Worm (Caenorhabditis elegans) whole organism, midembryonic: ENCODE measurements around the gene C56E6.2.

Source experiments
- T22C8.4 ChIP-seq: fragments of 200-800 bp; sonication (Bioruptor generic); IDR thresholded peaks from 2 replicates; pipeline ENCODE4 v1.3.6; 2022; ENCODE audit warnings: missing genetic modification characterization, missing compliant biosample characterization
- cog-1 ChIP-seq: sonication (generic microtip); optimal IDR thresholded peaks from 2 replicates; lab custom pipeline; 2016; ENCODE audit warnings: missing genetic modification characterization, missing compliant biosample characterization
- flt-1 ChIP-seq: fragments of 200-800 bp; sonication (Bioruptor generic); IDR thresholded peaks from 2 replicates; pipeline ENCODE4 v1.3.6; 2022; ENCODE audit warnings: missing genetic modification characterization, missing compliant biosample characterization
- klf-2 ChIP-seq: fragments of 200-800 bp; sonication (Bioruptor generic); conservative IDR thresholded peaks from 2 replicates; pipeline ENCODE4 v1.3.6; 2022; ENCODE audit warnings: missing genetic modification reagents, missing genetic modification characterization, missing compliant biosample characterization
- med-1 ChIP-seq: sonication (generic microtip); optimal IDR thresholded peaks from 2 replicates; lab custom pipeline; 2017; ENCODE audit warnings: missing genetic modification characterization, mild to moderate bottlenecking, missing compliant biosample characterization, antibody characterized with exemption, missing genetic modification reagents; ENCODE audit not compliant: insufficient read depth
- ref-1 ChIP-seq: fragments of 200-800 bp; sonication (Bioruptor generic); conservative IDR thresholded peaks from 2 replicates; pipeline ENCODE4 v1.3.6; 2022; ENCODE audit warnings: missing genetic modification reagents, missing genetic modification characterization, missing compliant biosample characterization
- tab-1 ChIP-seq: fragments of 200-800 bp; sonication (Bioruptor generic); IDR thresholded peaks from 2 replicates; pipeline ENCODE4 v1.3.6; 2022; ENCODE audit warnings: missing genetic modification characterization, missing compliant biosample characterization
- ztf-23 ChIP-seq: fragments of 200-800 bp; sonication (Bioruptor generic); IDR thresholded peaks from 2 replicates; pipeline ENCODE4 v1.3.6; 2022; ENCODE audit warnings: missing genetic modification reagents, missing genetic modification characterization, missing compliant biosample characterization
- ztf-29 ChIP-seq: fragments of 200-800 bp; sonication (Bioruptor generic); IDR thresholded peaks from 2 replicates; pipeline ENCODE4 v1.3.6; 2022; ENCODE audit warnings: missing genetic modification reagents, missing genetic modification characterization, missing compliant biosample characterization

C56E6.2 gene

DNA sequence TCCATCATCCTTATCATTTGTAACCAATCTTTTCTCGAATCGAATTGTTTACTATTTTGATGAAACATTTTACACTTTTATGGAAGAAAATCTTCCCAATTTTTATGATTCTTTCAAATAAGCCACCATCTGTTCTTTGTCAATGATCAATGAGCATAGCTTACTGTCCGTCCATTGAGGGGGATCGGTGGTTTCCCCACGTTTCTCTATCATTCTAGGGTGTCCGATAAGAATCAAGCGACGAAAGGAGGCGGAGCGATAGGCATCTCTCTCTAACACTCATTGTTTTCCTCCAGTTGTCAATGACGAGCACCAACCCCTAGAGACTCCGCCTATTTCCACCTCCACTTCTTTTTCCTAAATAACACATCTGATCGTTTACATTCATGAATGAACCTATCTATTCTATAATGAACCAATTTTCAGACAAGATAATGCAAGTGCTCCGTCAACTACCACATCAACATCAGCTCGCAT lies at the start of gene C56E6.2:
Gene C56E6.2 (plus strand): TSS at position 427 of the 477 bp plus-strand sequence.
- TF ChIP-seq T22C8.4 (GFP tag; lab: Robert Waterston, UW) (no peak), cog-1 (tag; lab: Kevin White, UChicago) (no peak), ztf-23 (GFP tag; lab: Robert Waterston, UW) (no peak), klf-2 (GFP tag; lab: Robert Waterston, UW) (no peak), ztf-29 (GFP tag; lab: Robert Waterston, UW) (no peak), med-1 (GFP tag; lab: Kevin White, UChicago) (no peak), flt-1 (GFP tag; lab: Robert Waterston, UW) (no peak), ref-1 (no peak), tab-1 (no peak)

- TF ChIP-seq cog-1 (tag; lab: Kevin White, UChicago) (no peak), ref-1 (no peak), ztf-23 (GFP tag; lab: Robert Waterston, UW) (no peak), ztf-29 (GFP tag; lab: Robert Waterston, UW) (no peak), med-1 (GFP tag; lab: Kevin White, UChicago) (no peak), T22C8.4 (GFP tag; lab: Robert Waterston, UW) (no peak), flt-1 (GFP tag; lab: Robert Waterston, UW) (no peak), klf-2 (GFP tag; lab: Robert Waterston, UW) (no peak), tab-1 (no peak)
Measured at ce11 chrII:6475180-6475737, 49.5 kb upstream of the C56E6.2 start, which contains the start of gene T28D9.16. Gene T28D9.16 (plus strand): TSS chrII:6475687.

- no peak for TF ChIP-seq tab-1
Measured at ce11 chrII:6476655-6477054, 48.1 kb upstream of the C56E6.2 start, which contains the start of gene T28D9.4. Gene T28D9.4 (plus strand): TSS chrII:6476955.

DNA sequence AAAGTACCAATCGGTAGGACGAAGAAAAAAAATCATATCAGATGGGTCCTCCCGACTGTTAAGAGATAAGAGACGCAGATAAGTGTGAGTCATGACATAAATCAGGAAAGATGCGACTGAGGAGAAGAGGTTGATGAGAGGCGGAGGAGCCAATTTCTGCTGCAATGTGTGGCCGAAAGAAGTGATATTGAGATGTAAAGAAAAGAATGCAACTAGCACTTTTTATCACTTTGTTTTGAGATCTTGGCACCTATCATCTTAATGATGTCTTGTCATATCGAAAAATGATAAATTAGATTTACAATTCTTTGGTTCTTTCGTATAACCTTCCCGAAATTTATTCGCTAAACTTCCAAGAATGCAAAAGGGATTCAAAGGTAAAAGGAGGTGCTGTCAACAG lies 42.6 kb upstream of the C56E6.2 start, which contains the start of gene del-10:
Gene del-10 (minus strand): TSS at position 24 of the 400 bp plus-strand sequence.
- TF ChIP-seq ztf-29 (GFP tag; lab: Robert Waterston, UW) = no peak

- TF ChIP-seq ztf-23 (GFP tag; lab: Robert Waterston, UW) (no peak), klf-2 (GFP tag; lab: Robert Waterston, UW) (no peak), flt-1 (GFP tag; lab: Robert Waterston, UW) (no peak), ref-1 (no peak)
Measured at ce11 chrII:6482762-6483161, 42.0 kb upstream of the C56E6.2 start.

- TF ChIP-seq ztf-23 (GFP tag; lab: Robert Waterston, UW) (no peak), med-1 (GFP tag; lab: Kevin White, UChicago) (no peak), cog-1 (tag; lab: Kevin White, UChicago) (no peak), klf-2 (GFP tag; lab: Robert Waterston, UW) (no peak), flt-1 (GFP tag; lab: Robert Waterston, UW) (no peak), ztf-29 (GFP tag; lab: Robert Waterston, UW) (no peak), T22C8.4 (GFP tag; lab: Robert Waterston, UW) (no peak), tab-1 (no peak), ref-1 (no peak)
Measured at ce11 chrII:6484876-6485526, 39.7 kb upstream of the C56E6.2 start, which contains the start of the genes lido-16 and plpp-1.2. Gene lido-16 (minus strand): TSS chrII:6484976. Gene plpp-1.2 (plus strand): TSS chrII:6485476.

- TF ChIP-seq ztf-23 (GFP tag; lab: Robert Waterston, UW) (no peak), cog-1 (tag; lab: Kevin White, UChicago) (no peak), ztf-29 (GFP tag; lab: Robert Waterston, UW) (no peak), klf-2 (GFP tag; lab: Robert Waterston, UW) (no peak), ref-1 (no peak), tab-1 (no peak), flt-1 (GFP tag; lab: Robert Waterston, UW) (no peak), T22C8.4 (GFP tag; lab: Robert Waterston, UW) (no peak), med-1 (GFP tag; lab: Kevin White, UChicago) (no peak)
Measured at ce11 chrII:6486344-6486743, 38.4 kb upstream of the C56E6.2 start.

DNA sequence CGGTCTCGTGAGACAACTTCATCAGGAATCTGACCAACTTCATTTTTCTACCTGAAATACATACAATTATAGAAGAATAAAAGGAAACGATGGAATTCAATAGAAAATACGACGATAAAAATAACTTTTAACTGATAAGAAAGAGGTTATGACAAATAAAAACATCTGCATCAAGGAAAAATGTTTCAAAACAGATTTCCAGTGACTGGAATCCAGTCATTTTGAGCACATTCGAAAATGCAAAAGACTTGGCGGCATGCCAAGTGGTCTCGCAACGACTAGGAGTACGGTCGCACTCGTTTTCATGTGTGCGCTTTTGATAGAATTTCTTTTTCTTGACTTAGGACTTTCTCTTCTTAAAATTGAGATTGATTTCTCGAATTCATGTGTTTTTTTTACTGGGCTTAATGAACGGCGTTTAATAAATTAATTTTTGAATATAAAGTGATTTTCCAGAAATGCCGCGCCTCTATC lies 35.0 kb upstream of the C56E6.2 start, which contains the start of the genes snr-3 and rsp-5:
Gene snr-3 (minus strand): TSS at position 51 of the 474 bp plus-strand sequence.
Gene rsp-5 (plus strand): TSS at position 455 of the 474 bp plus-strand sequence.
- no peak for TF ChIP-seq T22C8.4 (GFP tag; lab: Robert Waterston, UW)
- no peak for TF ChIP-seq ref-1
- no peak for TF ChIP-seq ztf-23 (GFP tag; lab: Robert Waterston, UW)
- TF ChIP-seq cog-1 (tag; lab: Kevin White, UChicago) = no peak
- TF ChIP-seq klf-2 (GFP tag; lab: Robert Waterston, UW) = no peak
- no peak for TF ChIP-seq tab-1
- TF ChIP-seq med-1 (GFP tag; lab: Kevin White, UChicago) = no peak

- TF ChIP-seq T22C8.4 (GFP tag; lab: Robert Waterston, UW) = no peak
- TF ChIP-seq flt-1 (GFP tag; lab: Robert Waterston, UW) = no peak
- TF ChIP-seq klf-2 (GFP tag; lab: Robert Waterston, UW) = no peak
- no peak for TF ChIP-seq ref-1
- no peak for TF ChIP-seq med-1 (GFP tag; lab: Kevin White, UChicago)
- no peak for TF ChIP-seq cog-1 (tag; lab: Kevin White, UChicago)
- TF ChIP-seq tab-1 = no peak
- no peak for TF ChIP-seq ztf-23 (GFP tag; lab: Robert Waterston, UW)
- no peak for TF ChIP-seq ztf-29 (GFP tag; lab: Robert Waterston, UW)
Measured at ce11 chrII:6491187-6491586, 33.5 kb upstream of the C56E6.2 start.
